Worm (Caenorhabditis elegans) whole organism, L4/young adult: ENCODE results near the gene srd-51.

Experiments
- W03F9.2 ChIP-seq: fragments of 150-350 bp; optimal IDR thresholded peaks from 2 replicates; lab custom pipeline; 2014; ENCODE audit warnings: missing biosample characterization, missing genetic modification characterization
- dao-5 ChIP-seq: sonication (generic microtip); optimal IDR thresholded peaks from 2 replicates; lab custom pipeline; 2016; ENCODE audit warnings: missing genotype, missing genetic modification characterization, moderate library complexity, missing compliant biosample characterization

DNA sequence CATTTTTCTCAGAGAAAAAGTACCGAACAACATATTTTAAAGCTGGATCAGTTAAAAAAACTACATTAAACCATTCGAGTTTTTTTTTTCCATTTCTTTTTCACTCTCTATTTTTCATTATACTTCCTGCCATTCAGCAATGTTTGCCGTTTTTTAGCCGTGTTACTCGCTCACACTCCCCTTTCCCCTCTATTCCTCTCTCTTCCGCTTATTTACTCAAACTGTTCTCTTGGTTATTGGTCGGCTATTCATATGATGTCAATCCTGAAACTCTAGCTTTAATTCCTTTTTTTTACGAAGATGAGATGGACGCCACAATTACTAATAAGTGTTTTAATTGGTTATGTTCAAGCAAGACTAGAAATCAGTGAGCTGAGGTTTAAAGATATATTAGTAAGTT, 12.9 kb downstream of the srd-51 start, which contains the start of gene tre-4:
- TF ChIP-seq dao-5 (tag; lab: Kevin White, UChicago), result no peak
- no peak for TF ChIP-seq W03F9.2 (tag; lab: Kevin White, UChicago)
